Worm (Caenorhabditis elegans) whole organism, young adult: ENCODE data around the gene his-71.
A peak's percentile ranks its signal among the peaks of the same experiment; 100 is the strongest.

ENCODE experiments used
- B0336.3 ChIP-seq: fragments of 200-800 bp; sonication (Bioruptor generic); IDR thresholded peaks from 2 replicates; pipeline ENCODE4 v1.3.6; 2022; ENCODE audit warnings: missing genetic modification characterization, missing compliant biosample characterization
- C06A6.2 ChIP-seq: fragments of 200-800 bp; sonication (Bioruptor generic); conservative IDR thresholded peaks from 2 replicates; pipeline ENCODE4 v1.3.6; 2022; ENCODE audit warnings: missing genetic modification characterization, missing compliant biosample characterization
- C17E4.6 ChIP-seq: fragments of 200-800 bp; sonication (Bioruptor generic); IDR thresholded peaks from 2 replicates; pipeline ENCODE4 v1.3.6; 2022; ENCODE audit warnings: missing genetic modification reagents, missing genetic modification characterization, missing compliant biosample characterization
- D2030.7 ChIP-seq: fragments of 200-800 bp; sonication (Bioruptor generic); IDR thresholded peaks from 2 replicates; pipeline ENCODE4 v1.3.6; 2022; ENCODE audit warnings: missing genetic modification reagents, missing genetic modification characterization, missing compliant biosample characterization
- F22D6.2 ChIP-seq: sonication (generic microtip); optimal IDR thresholded peaks from 2 replicates; lab custom pipeline; 2016; ENCODE audit warnings: mild to moderate bottlenecking, missing genetic modification characterization, missing compliant biosample characterization
- F23B12.7 ChIP-seq: sonication (generic microtip); optimal IDR thresholded peaks from 2 replicates; lab custom pipeline; 2017; ENCODE audit warnings: missing genetic modification characterization, mild to moderate bottlenecking, missing compliant biosample characterization, antibody characterized with exemption, moderate library complexity; ENCODE audit not compliant: insufficient read depth
- F33H1.4 ChIP-seq: fragments of 200-800 bp; sonication (Bioruptor generic); IDR thresholded peaks from 2 replicates; pipeline ENCODE4 v1.3.6; 2022; ENCODE audit warnings: missing genetic modification reagents, missing genetic modification characterization, missing compliant biosample characterization
- F37B4.10 ChIP-seq: fragments of 200-800 bp; sonication (Bioruptor generic); IDR thresholded peaks from 2 replicates; pipeline ENCODE4 v1.3.6; 2022; ENCODE audit warnings: missing genetic modification characterization, missing compliant biosample characterization
- F52B5.7 ChIP-seq: sonication (generic microtip); optimal IDR thresholded peaks from 2 replicates; lab custom pipeline; 2016; ENCODE audit warnings: mild to moderate bottlenecking, missing genetic modification characterization, missing compliant biosample characterization
- K11D2.4 ChIP-seq: fragments of 200-800 bp; sonication (Bioruptor generic); IDR thresholded peaks from 2 replicates; pipeline ENCODE4 v1.3.6; 2022; ENCODE audit warnings: missing genetic modification reagents, missing genetic modification characterization, missing compliant biosample characterization
- Y79H2A.3 ChIP-seq: fragments of 200-800 bp; sonication (Bioruptor generic); conservative IDR thresholded peaks from 2 replicates; pipeline ENCODE4 v1.3.6; 2022; ENCODE audit warnings: missing genetic modification reagents, missing genetic modification characterization, missing compliant biosample characterization
- ZK185.1 ChIP-seq: sonication (generic microtip); optimal IDR thresholded peaks from 2 replicates; lab custom pipeline; 2016; ENCODE audit warnings: mild to moderate bottlenecking, missing genetic modification characterization, missing compliant biosample characterization; ENCODE audit not compliant: poor library complexity, severe bottlenecking
- atf-7 ChIP-seq: sonication (generic microtip); optimal IDR thresholded peaks from 2 replicates; lab custom pipeline; 2017; ENCODE audit warnings: mild to moderate bottlenecking, missing genetic modification characterization, missing compliant biosample characterization
- athp-1 ChIP-seq: sonication (generic microtip); optimal IDR thresholded peaks from 2 replicates; lab custom pipeline; 2017; ENCODE audit warnings: mild to moderate bottlenecking, missing genetic modification characterization, missing compliant biosample characterization
- attf-3 ChIP-seq: fragments of 200-800 bp; sonication (Bioruptor generic); conservative IDR thresholded peaks from 2 replicates; pipeline ENCODE4 v1.3.6; 2022; ENCODE audit warnings: missing genetic modification reagents, missing genetic modification characterization, missing compliant biosample characterization
- bed-2 ChIP-seq: fragments of 200-800 bp; sonication (Bioruptor generic); IDR thresholded peaks from 2 replicates; pipeline ENCODE4 v1.3.6; 2022; ENCODE audit warnings: missing genetic modification reagents, missing genetic modification characterization, missing compliant biosample characterization
- cebp-1 ChIP-seq, 2 experiments: fragments of 200-800 bp in 1 of 2; sonication (Bioruptor generic) in 1 of 2; sonication (generic microtip) in 1 of 2; IDR thresholded peaks in 1 of 2; optimal IDR thresholded peaks in 1 of 2; 2 replicates each; pipeline versions ENCODE4 v1.3.6 to Lab custom; 2017 to 2022; ENCODE audit warnings: missing compliant biosample characterization in 2 of 2, missing genetic modification characterization in 2 of 2, mild to moderate bottlenecking in 1 of 2, missing genetic modification reagents in 1 of 2, moderate library complexity in 1 of 2
- cebp-2 ChIP-seq: fragments of 200-800 bp; sonication (Bioruptor generic); IDR thresholded peaks from 2 replicates; pipeline ENCODE4 v1.3.6; 2022; ENCODE audit warnings: missing genetic modification characterization, missing compliant biosample characterization
- ceh-91 ChIP-seq: fragments of 200-800 bp; sonication (Bioruptor generic); IDR thresholded peaks from 2 replicates; pipeline ENCODE4 v1.3.6; 2022; ENCODE audit warnings: missing genetic modification reagents, missing genetic modification characterization, missing compliant biosample characterization
- chd-7 ChIP-seq: sonication (generic microtip); optimal IDR thresholded peaks from 2 replicates; lab custom pipeline; 2016; ENCODE audit warnings: mild to moderate bottlenecking, missing genetic modification characterization, moderate library complexity, missing compliant biosample characterization
- die-1 ChIP-seq: sonication (generic microtip); optimal IDR thresholded peaks from 2 replicates; lab custom pipeline; 2016; ENCODE audit warnings: missing genotype, mild to moderate bottlenecking, missing genetic modification characterization, missing compliant biosample characterization
- dpff-1 ChIP-seq: sonication (generic microtip); optimal IDR thresholded peaks from 2 replicates; lab custom pipeline; 2017; ENCODE audit warnings: mild to moderate bottlenecking, missing genetic modification characterization, missing compliant biosample characterization
- efl-1 ChIP-seq: fragments of 150-350 bp; optimal IDR thresholded peaks from 2 replicates; lab custom pipeline; 2014; ENCODE audit warnings: missing biosample characterization, missing genetic modification reagents, missing genetic modification characterization
- egrh-3 ChIP-seq: fragments of 200-800 bp; sonication (Bioruptor generic); IDR thresholded peaks from 2 replicates; pipeline ENCODE4 v1.3.6; 2022; ENCODE audit warnings: missing genetic modification reagents, missing genetic modification characterization, missing compliant biosample characterization
- ets-4 ChIP-seq: fragments of 200-800 bp; sonication (Bioruptor generic); optimal IDR thresholded peaks from 2 replicates; lab custom pipeline; 2018; ENCODE audit warnings: mild to moderate bottlenecking, missing genetic modification characterization, missing compliant biosample characterization
- fkh-3 ChIP-seq: sonication (generic microtip); optimal IDR thresholded peaks from 2 replicates; lab custom pipeline; 2016; ENCODE audit warnings: mild to moderate bottlenecking, missing genetic modification characterization, missing compliant biosample characterization
- him-1 ChIP-seq: sonication (generic microtip); optimal IDR thresholded peaks from 2 replicates; lab custom pipeline; 2016; ENCODE audit warnings: missing genotype, missing genetic modification reagents, missing genetic modification characterization, missing compliant biosample characterization
- lag-1 ChIP-seq: fragments of 200-800 bp; sonication (Bioruptor generic); IDR thresholded peaks from 2 replicates; pipeline ENCODE4 v1.3.6; 2022; ENCODE audit warnings: missing genetic modification reagents, missing genetic modification characterization, missing compliant biosample characterization
- let-526 ChIP-seq: fragments of 200-800 bp; sonication (Bioruptor generic); IDR thresholded peaks from 2 replicates; pipeline ENCODE4 v1.3.6; 2022; ENCODE audit warnings: missing genetic modification reagents, missing genetic modification characterization, missing compliant biosample characterization
- let-607 ChIP-seq, 2 experiments: fragments of 200-800 bp in 1 of 2; sonication (Bioruptor generic) in 1 of 2; sonication (generic microtip) in 1 of 2; optimal IDR thresholded peaks; 2 replicates each; lab custom pipeline; 2016 to 2018; ENCODE audit warnings: mild to moderate bottlenecking in 2 of 2, missing compliant biosample characterization in 2 of 2, missing genetic modification characterization in 2 of 2, moderate library complexity in 2 of 2, missing genotype in 1 of 2
- lin-26 ChIP-seq: fragments of 200-800 bp; sonication (Bioruptor generic); IDR thresholded peaks from 2 replicates; pipeline ENCODE4 v1.3.6; 2022; ENCODE audit warnings: missing genetic modification reagents, missing genetic modification characterization, missing compliant biosample characterization
- lin-54 ChIP-seq: fragments of 200-800 bp; sonication (Bioruptor generic); optimal IDR thresholded peaks from 2 replicates; lab custom pipeline; 2018; ENCODE audit warnings: mild to moderate bottlenecking, missing genetic modification characterization, missing compliant biosample characterization
- lsy-27 ChIP-seq: sonication (generic microtip); optimal IDR thresholded peaks from 2 replicates; lab custom pipeline; 2017; ENCODE audit warnings: missing genetic modification characterization, mild to moderate bottlenecking, missing compliant biosample characterization, antibody characterized with exemption, missing genotype, borderline replicate concordance; ENCODE audit not compliant: insufficient read depth
- madf-3 ChIP-seq: fragments of 200-800 bp; sonication (Bioruptor generic); IDR thresholded peaks from 2 replicates; pipeline ENCODE4 v1.3.6; 2022; ENCODE audit warnings: missing genetic modification reagents, missing genetic modification characterization, missing compliant biosample characterization
- madf-6 ChIP-seq: fragments of 200-800 bp; sonication (Bioruptor generic); IDR thresholded peaks from 2 replicates; pipeline ENCODE4 v1.3.6; 2022; ENCODE audit warnings: missing genetic modification reagents, missing genetic modification characterization, missing compliant biosample characterization
- mel-28 ChIP-seq: sonication (generic microtip); optimal IDR thresholded peaks from 2 replicates; lab custom pipeline; 2016; ENCODE audit warnings: borderline replicate concordance, mild to moderate bottlenecking, missing genetic modification characterization, missing compliant biosample characterization
- nhr-90 ChIP-seq: sonication (generic microtip); optimal IDR thresholded peaks from 2 replicates; lab custom pipeline; 2016; ENCODE audit warnings: missing genotype, mild to moderate bottlenecking, missing genetic modification characterization, missing compliant biosample characterization
- pha-4 ChIP-seq: fragments of 150-350 bp; sonication (generic microtip); optimal IDR thresholded peaks from 2 replicates; lab custom pipeline; 2014; ENCODE audit warnings: missing biosample characterization, missing genetic modification reagents, missing genetic modification characterization
- rcor-1 ChIP-seq: fragments of 200-800 bp; sonication (Bioruptor generic); IDR thresholded peaks from 2 replicates; pipeline ENCODE4 v1.3.6; 2022; ENCODE audit warnings: missing genetic modification reagents, missing genetic modification characterization, missing compliant biosample characterization
- rec-8 ChIP-seq, 2 experiments: sonication (generic microtip); optimal IDR thresholded peaks; 2 replicates each; lab custom pipeline; 2016; ENCODE audit warnings: mild to moderate bottlenecking in 2 of 2, missing genetic modification characterization in 2 of 2, missing genetic modification reagents in 2 of 2, missing genotype in 2 of 2, missing biosample characterization in 1 of 2, missing compliant biosample characterization in 1 of 2, moderate library complexity in 1 of 2
- sea-2 ChIP-seq: fragments of 200-800 bp; sonication (Bioruptor generic); IDR thresholded peaks from 2 replicates; pipeline ENCODE4 v1.3.6; 2022; ENCODE audit warnings: missing genetic modification characterization, missing compliant biosample characterization
- snpc-1.3 ChIP-seq: sonication (generic microtip); optimal IDR thresholded peaks from 2 replicates; lab custom pipeline; 2017; ENCODE audit warnings: missing genetic modification characterization, mild to moderate bottlenecking, missing compliant biosample characterization, antibody characterized with exemption, moderate library complexity, missing genotype, missing genetic modification reagents; ENCODE audit not compliant: insufficient read depth
- snpc-3.4 ChIP-seq: sonication (generic microtip); optimal IDR thresholded peaks from 2 replicates; lab custom pipeline; 2017; ENCODE audit warnings: missing genetic modification characterization, mild to moderate bottlenecking, missing compliant biosample characterization, antibody characterized with exemption, moderate library complexity, missing genotype, missing genetic modification reagents
- snpc-4 ChIP-seq, 5 experiments: fragments of 150-350 bp in 1 of 5; sonication (generic microtip) in 4 of 5; optimal IDR thresholded peaks; 2 replicates each; lab custom pipeline; 2014 to 2018; ENCODE audit warnings: missing genetic modification characterization in 5 of 5, missing biosample characterization in 3 of 5, antibody characterized with exemption in 2 of 5, mild to moderate bottlenecking in 2 of 5, missing compliant biosample characterization in 2 of 5, missing genotype in 2 of 5, moderate library complexity in 2 of 5, missing genetic modification reagents in 1 of 5
- sptf-2 ChIP-seq: fragments of 200-800 bp; sonication (Bioruptor generic); optimal IDR thresholded peaks from 2 replicates; lab custom pipeline; 2018; ENCODE audit warnings: mild to moderate bottlenecking, missing genetic modification characterization, missing compliant biosample characterization
- tbx-9 ChIP-seq: sonication (generic microtip); optimal IDR thresholded peaks from 2 replicates; lab custom pipeline; 2016; ENCODE audit warnings: borderline replicate concordance, missing genetic modification characterization, inconsistent platforms, missing compliant biosample characterization

his-71 gene

ce11 chrX:8017305-8017704, 35.4 kb upstream of the his-71 start (continued):
- TF ChIP-seq snpc-1.3 (no peak), Y79H2A.3 (GFP tag; lab: Robert Waterston, UW) (no peak), pha-4 (tag; lab: Kevin White, UChicago) (no peak), athp-1 (no peak), madf-3 (GFP tag; lab: Robert Waterston, UW) (0 out of 2 replicates have a peak, but pooled peaks have one; percentile 28), B0336.3 (GFP tag; lab: Robert Waterston, UW) (peak; percentile 48; the same call in 1 of the 2 replicates), ceh-91 (GFP tag; lab: Robert Waterston, UW) (no peak), bed-2 (GFP tag; lab: Robert Waterston, UW) (no peak), F23B12.7 (tag; lab: Kevin White, UChicago) (no peak), cebp-1 (GFP tag; IDR thresholded peaks at IDR 0.05; lab: Robert Waterston, UW) (no peak), cebp-1 (tag; optimal IDR thresholded peaks at IDR 0.05; lab: Kevin White, UChicago) (peak; percentile 59), nhr-90 (tag; lab: Kevin White, UChicago) (no peak), C06A6.2 (GFP tag; lab: Robert Waterston, UW) (peak; percentile 49; the same call in 1 of the 2 replicates), F22D6.2 (no peak), chd-7 (peak; percentile 75), fkh-3 (tag; lab: Kevin White, UChicago) (no peak), ZK185.1 (tag; lab: Kevin White, UChicago) (no peak), rec-8 (tag; optimal IDR thresholded peaks at IDR 0.05; lab: Kevin White, UChicago) (no peak), egrh-3 (GFP tag; lab: Robert Waterston, UW) (peak; percentile 100), attf-3 (GFP tag; lab: Robert Waterston, UW) (no peak), F37B4.10 (GFP tag; lab: Robert Waterston, UW) (no peak), atf-7 (tag; lab: Kevin White, UChicago) (no peak), let-607 (tag; optimal IDR thresholded peaks at IDR 0.05; lab: Kevin White, UChicago) (no peak), die-1 (tag; lab: Kevin White, UChicago) (no peak), madf-6 (GFP tag; lab: Robert Waterston, UW) (no peak), ets-4 (GFP tag; lab: Kevin White, UChicago) (no peak), rcor-1 (peak; percentile 37; the same call in 1 of the 2 replicates), efl-1 (GFP tag; lab: Kevin White, UChicago) (no peak), sea-2 (0 out of 2 replicates have a peak, but pooled peaks have one; percentile 43), sptf-2 (GFP tag; lab: Kevin White, UChicago) (no peak), K11D2.4 (peak; percentile 54; the same call in 1 of the 2 replicates), mel-28 (tag; lab: Kevin White, UChicago) (no peak), snpc-3.4 (tag; lab: Kevin White, UChicago) (no peak), F52B5.7 (tag; lab: Kevin White, UChicago) (peak; percentile 29), tbx-9 (tag; lab: Kevin White, UChicago) (no peak), let-526 (GFP tag; lab: Robert Waterston, UW) (no peak), snpc-4 (GFP tag; optimal IDR thresholded peaks at IDR 0.05; lab: Kevin White, UChicago) (no peak), snpc-4 (tag; optimal IDR thresholded peaks at IDR 0.05; lab: Kevin White, UChicago) (no peak), F33H1.4 (no peak), him-1 (tag; lab: Kevin White, UChicago) (no peak), cebp-2 (GFP tag; lab: Robert Waterston, UW) (no peak), D2030.7 (GFP tag; lab: Robert Waterston, UW) (no peak), lag-1 (GFP tag; lab: Robert Waterston, UW) (0 out of 2 replicates have a peak, but pooled peaks have one; percentile 13), lin-54 (GFP tag; lab: Kevin White, UChicago) (no peak), C17E4.6 (GFP tag; lab: Robert Waterston, UW) (no peak), lsy-27 (no peak), lin-26 (GFP tag; lab: Robert Waterston, UW) (peak; percentile 75; the same call in 1 of the 2 replicates), dpff-1 (tag; lab: Kevin White, UChicago) (no peak)
